Fruit fly (Drosophila melanogaster) whole organism, pupa: Measurements from ENCODE around the gene Atxn7.

Experiments
- CG10348 ChIP-seq: fragments of 200-800 bp; sonication (Bioruptor generic); IDR thresholded peaks from 2 replicates; pipeline ENCODE4 v1.3.6; 2022; ENCODE audit warnings: missing biosample characterization, missing genetic modification characterization
- CG12605 ChIP-seq: fragments of 200-800 bp; sonication (Bioruptor generic); IDR thresholded peaks from 2 replicates; pipeline ENCODE4 v1.3.6; 2022; ENCODE audit warnings: missing biosample characterization, missing genetic modification characterization
- CG13204 ChIP-seq: fragments of 200-800 bp; sonication (Bioruptor generic); optimal IDR thresholded peaks from 2 replicates; lab custom pipeline; 2018; ENCODE audit warnings: missing biosample characterization, mild to moderate bottlenecking, missing genetic modification characterization, moderate library complexity
- CG14655 ChIP-seq: fragments of 200-800 bp; sonication (Bioruptor generic); optimal IDR thresholded peaks from 3 replicates; lab custom pipeline; 2017; ENCODE audit warnings: mild to moderate bottlenecking, missing biosample characterization, missing genetic modification reagents, missing genetic modification characterization
- CG15710 ChIP-seq: fragments of 200-800 bp; sonication (Bioruptor generic); optimal IDR thresholded peaks from 2 replicates; lab custom pipeline; 2018; ENCODE audit warnings: missing biosample characterization, mild to moderate bottlenecking, missing genetic modification characterization, moderate library complexity
- CG17806 ChIP-seq: fragments of 200-800 bp; sonication (Bioruptor generic); optimal IDR thresholded peaks from 2 replicates; lab custom pipeline; 2018; ENCODE audit warnings: missing biosample characterization, mild to moderate bottlenecking, missing genetic modification characterization, moderate library complexity
- CG32121 ChIP-seq: fragments of 200-800 bp; sonication (Bioruptor generic); IDR thresholded peaks from 2 replicates; pipeline ENCODE4 v1.3.6; 2022; ENCODE audit warnings: missing biosample characterization, missing genetic modification characterization
- CG34367 ChIP-seq: fragments of 200-800 bp; sonication (Bioruptor generic); optimal IDR thresholded peaks from 2 replicates; lab custom pipeline; 2018; ENCODE audit warnings: missing biosample characterization, mild to moderate bottlenecking, missing genetic modification characterization
- CG4496 ChIP-seq: fragments of 200-800 bp; sonication (Bioruptor generic); IDR thresholded peaks from 3 replicates; pipeline ENCODE4 v1.3.6; 2022; ENCODE audit warnings: missing biosample characterization, missing genetic modification characterization
- CG8159 ChIP-seq: fragments of 200-800 bp; sonication (Bioruptor generic); optimal IDR thresholded peaks from 3 replicates; lab custom pipeline; 2018; ENCODE audit warnings: missing biosample characterization, mild to moderate bottlenecking, missing genetic modification characterization, moderate library complexity
- CG8301 ChIP-seq: fragments of 200-800 bp; sonication (Bioruptor generic); optimal IDR thresholded peaks from 2 replicates; lab custom pipeline; 2018; ENCODE audit warnings: missing biosample characterization, mild to moderate bottlenecking, missing genetic modification characterization
- CG9948 ChIP-seq: fragments of 200-800 bp; sonication (Bioruptor generic); optimal IDR thresholded peaks from 2 replicates; lab custom pipeline; 2018; ENCODE audit warnings: missing biosample characterization, mild to moderate bottlenecking, missing genetic modification characterization, moderate library complexity
- D1 ChIP-seq: fragments of 200-800 bp; sonication (Bioruptor generic); optimal IDR thresholded peaks from 2 replicates; lab custom pipeline; 2018; ENCODE audit warnings: missing biosample characterization, mild to moderate bottlenecking, missing genetic modification characterization, moderate library complexity
- EcR ChIP-seq: fragments of 200-800 bp; sonication (Bioruptor generic); optimal IDR thresholded peaks from 3 replicates; lab custom pipeline; 2019; ENCODE audit warnings: missing biosample characterization, missing genetic modification characterization, mild to moderate bottlenecking, moderate library complexity, missing genetic modification reagents
- Ets98B ChIP-seq: fragments of 200-800 bp; sonication (Bioruptor generic); IDR thresholded peaks from 2 replicates; pipeline ENCODE4 v1.3.6; 2022; ENCODE audit warnings: missing biosample characterization, missing genetic modification characterization
- Pif1A ChIP-seq: fragments of 200-800 bp; sonication (Bioruptor generic); optimal IDR thresholded peaks from 3 replicates; lab custom pipeline; 2016; ENCODE audit warnings: missing biosample characterization, missing genetic modification characterization
- Pif1B ChIP-seq: fragments of 200-800 bp; sonication (Bioruptor generic); optimal IDR thresholded peaks from 3 replicates; lab custom pipeline; 2016; ENCODE audit warnings: missing biosample characterization, missing genetic modification characterization
- Snoo ChIP-seq: fragments of 200-800 bp; sonication (Bioruptor generic); optimal IDR thresholded peaks from 3 replicates; lab custom pipeline; 2017; ENCODE audit warnings: missing biosample characterization, mild to moderate bottlenecking, missing genetic modification characterization, inconsistent platforms
- fd96Ca ChIP-seq: fragments of 200-800 bp; sonication (Bioruptor generic); IDR thresholded peaks from 3 replicates; pipeline ENCODE4 v1.3.6; 2022; ENCODE audit warnings: missing biosample characterization, missing genetic modification characterization
- gl ChIP-seq: fragments of 200-800 bp; sonication (Bioruptor generic); optimal IDR thresholded peaks from 2 replicates; lab custom pipeline; 2018; ENCODE audit warnings: missing biosample characterization, mild to moderate bottlenecking, missing genetic modification characterization
- rn ChIP-seq: fragments of 200-800 bp; sonication (Bioruptor generic); IDR thresholded peaks from 2 replicates; pipeline ENCODE4 v1.3.6; 2022; ENCODE audit warnings: missing biosample characterization, missing genetic modification characterization

The Atxn7 gene

DNA sequence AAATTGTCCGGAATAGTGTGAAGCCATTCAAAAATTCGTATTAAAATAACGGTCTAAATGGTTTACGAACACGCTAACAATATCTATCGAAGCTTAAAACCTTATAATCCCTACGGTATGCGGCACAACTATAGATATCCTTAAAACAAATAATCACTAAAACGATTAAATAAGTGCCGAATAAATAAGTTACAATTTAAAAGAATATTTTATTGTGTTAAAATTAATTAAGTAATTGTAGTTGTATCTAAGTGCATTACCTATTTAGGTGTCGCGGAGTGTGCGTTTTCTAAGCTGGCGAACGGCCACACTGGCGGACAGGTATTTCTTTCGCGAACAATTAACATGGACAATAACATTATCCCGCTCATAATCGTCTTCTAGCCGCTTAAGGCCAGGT is 5.2 kb downstream of the Atxn7 start, which contains the start of gene Eogt:
Gene Eogt, plus strand, starts transcription at position 293 of the 400 bp plus-strand sequence.
- TF ChIP-seq CG4496 (peak; percentile 99), CG13204 (GFP tag; lab: Kevin White, UChicago) (no peak), Snoo (peak; percentile 96), CG8301 (tag; lab: Kevin White, UChicago) (peak; percentile 93), CG8159 (peak; percentile 96), fd96Ca (peak; percentile 93), rn (GFP tag; lab: Robert Waterston, UW) (peak; percentile 96), CG12605 (GFP tag; lab: Robert Waterston, UW) (peak; percentile 98), CG15710 (tag; lab: Kevin White, UChicago) (peak; percentile 98), Pif1A (peak; percentile 86), CG34367 (tag; lab: Kevin White, UChicago) (peak; percentile 98), CG9948 (tag; lab: Kevin White, UChicago) (peak; percentile 94), CG32121 (peak; percentile 96), CG14655 (GFP tag; lab: Kevin White, UChicago) (peak; percentile 94), Pif1B (GFP tag; lab: Kevin White, UChicago) (no peak), gl (tag; lab: Kevin White, UChicago) (peak; percentile 89), CG17806 (tag; lab: Kevin White, UChicago) (peak; percentile 94), D1 (peak; percentile 71), EcR (GFP tag; lab: Kevin White, UChicago) (no peak), CG10348 (GFP tag; lab: Robert Waterston, UW) (peak; percentile 93), Ets98B (GFP tag; lab: Robert Waterston, UW) (peak; percentile 96)

DNA sequence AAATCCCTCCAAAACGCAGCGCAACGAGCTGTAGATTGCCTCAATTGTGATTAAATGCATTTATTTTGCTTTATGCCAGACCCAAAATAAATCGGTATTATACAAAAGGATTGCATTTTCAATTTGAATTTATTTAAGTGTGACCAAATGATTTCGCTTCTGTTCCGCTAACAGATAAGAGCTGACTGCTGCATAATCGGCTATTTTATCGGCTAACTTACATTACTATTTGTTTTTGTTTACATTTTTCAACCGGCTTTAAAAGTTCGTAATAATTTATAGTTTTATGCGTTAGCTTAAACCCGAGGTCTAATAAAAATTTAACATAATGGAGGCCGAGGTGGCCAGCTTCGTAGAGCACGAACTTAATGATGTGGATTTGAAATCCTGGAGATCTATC is 7.3 kb downstream of the Atxn7 start, which contains the start of gene PIG-Wa:
Gene PIG-Wa, plus strand, starts transcription at position 232 of the 400 bp plus-strand sequence.
- TF ChIP-seq Snoo (no peak), Ets98B (GFP tag; lab: Robert Waterston, UW) (no peak), rn (GFP tag; lab: Robert Waterston, UW) (no peak), CG12605 (GFP tag; lab: Robert Waterston, UW) (no peak), fd96Ca (no peak), CG9948 (tag; lab: Kevin White, UChicago) (no peak), CG8159 (no peak), gl (tag; lab: Kevin White, UChicago) (no peak), CG8301 (tag; lab: Kevin White, UChicago) (no peak), CG10348 (GFP tag; lab: Robert Waterston, UW) (no peak)
- TF ChIP-seq, all 21 proteins: peak for 0

DNA sequence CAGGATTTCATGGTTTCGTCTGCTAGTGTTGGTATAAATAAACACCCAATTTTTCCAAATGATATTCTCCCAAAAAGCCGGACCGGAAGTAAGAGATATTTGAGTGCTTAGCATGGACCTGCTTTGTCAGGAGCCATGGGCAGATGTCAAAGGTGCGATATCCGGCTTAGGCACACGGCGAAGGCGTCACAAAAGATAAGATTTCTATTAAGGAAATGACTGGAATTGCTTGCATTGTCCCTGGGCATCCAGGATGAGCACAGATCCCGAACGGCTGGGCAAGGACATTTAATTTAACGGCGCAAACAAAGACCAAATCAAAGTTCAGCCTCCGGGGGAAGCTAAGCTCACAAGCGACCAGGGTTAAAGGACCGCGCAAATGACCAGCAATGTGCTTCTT is 10.1 kb downstream of the Atxn7 start, which contains the start of gene CG3557:
Gene CG3557, minus strand, starts transcription at position 101 of the 400 bp plus-strand sequence.
- no peak for TF ChIP-seq rn (GFP tag; lab: Robert Waterston, UW)
- no peak for TF ChIP-seq CG14655 (GFP tag; lab: Kevin White, UChicago)
- TF ChIP-seq Pif1A, result no peak
- TF ChIP-seq gl (tag; lab: Kevin White, UChicago), result no peak
- no peak for TF ChIP-seq fd96Ca
- no peak for TF ChIP-seq Ets98B (GFP tag; lab: Robert Waterston, UW)
- TF ChIP-seq CG13204 (GFP tag; lab: Kevin White, UChicago), result no peak
- no peak for TF ChIP-seq CG4496
- no peak for TF ChIP-seq CG8301 (tag; lab: Kevin White, UChicago)
- no peak for TF ChIP-seq CG8159
- no peak for TF ChIP-seq CG12605 (GFP tag; lab: Robert Waterston, UW)
- TF ChIP-seq EcR (GFP tag; lab: Kevin White, UChicago), result no peak
- TF ChIP-seq CG15710 (tag; lab: Kevin White, UChicago), result no peak
- TF ChIP-seq Snoo, result no peak
- TF ChIP-seq CG9948 (tag; lab: Kevin White, UChicago), result no peak
- no peak for TF ChIP-seq D1
- TF ChIP-seq CG34367 (tag; lab: Kevin White, UChicago), result no peak

DNA sequence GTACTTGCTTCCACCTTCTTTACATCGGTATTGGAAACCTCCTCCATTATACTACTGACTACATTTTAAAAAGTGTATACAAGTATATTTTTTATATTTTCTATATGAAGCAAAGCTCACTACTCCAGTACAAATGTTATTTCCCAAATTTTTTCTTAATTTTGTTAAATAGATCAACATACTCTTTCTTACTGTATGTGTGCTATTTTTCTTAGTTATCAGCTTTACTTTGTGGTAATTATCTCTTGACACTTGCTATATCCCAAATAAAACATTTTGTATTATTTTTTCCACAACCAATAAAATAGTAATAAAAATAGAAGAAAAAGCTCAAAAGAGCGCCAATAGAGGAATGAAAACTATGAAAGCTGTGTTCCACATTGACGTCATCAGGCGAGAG is 14.9 kb downstream of the Atxn7 start, which contains the start of gene CG43750:
Gene CG43750, minus strand, starts transcription at position 101 of the 400 bp plus-strand sequence.
- TF ChIP-seq CG9948 (tag; lab: Kevin White, UChicago), result no peak
- TF ChIP-seq CG8301 (tag; lab: Kevin White, UChicago), result no peak
- no peak for TF ChIP-seq CG32121
- no peak for TF ChIP-seq CG4496
- TF ChIP-seq Ets98B (GFP tag; lab: Robert Waterston, UW), result no peak
- no peak for TF ChIP-seq Snoo
- TF ChIP-seq CG14655 (GFP tag; lab: Kevin White, UChicago), result no peak
- no peak for TF ChIP-seq CG13204 (GFP tag; lab: Kevin White, UChicago)
- no peak for TF ChIP-seq CG15710 (tag; lab: Kevin White, UChicago)
- no peak for TF ChIP-seq CG8159
- no peak for TF ChIP-seq rn (GFP tag; lab: Robert Waterston, UW)
- TF ChIP-seq EcR (GFP tag; lab: Kevin White, UChicago), result no peak
- TF ChIP-seq CG17806 (tag; lab: Kevin White, UChicago), result no peak
- no peak for TF ChIP-seq fd96Ca
- TF ChIP-seq Pif1A, result no peak
- TF ChIP-seq Pif1B (GFP tag; lab: Kevin White, UChicago), result no peak
- TF ChIP-seq CG10348 (GFP tag; lab: Robert Waterston, UW), result no peak
- no peak for TF ChIP-seq CG12605 (GFP tag; lab: Robert Waterston, UW)
- TF ChIP-seq CG34367 (tag; lab: Kevin White, UChicago), result no peak

DNA sequence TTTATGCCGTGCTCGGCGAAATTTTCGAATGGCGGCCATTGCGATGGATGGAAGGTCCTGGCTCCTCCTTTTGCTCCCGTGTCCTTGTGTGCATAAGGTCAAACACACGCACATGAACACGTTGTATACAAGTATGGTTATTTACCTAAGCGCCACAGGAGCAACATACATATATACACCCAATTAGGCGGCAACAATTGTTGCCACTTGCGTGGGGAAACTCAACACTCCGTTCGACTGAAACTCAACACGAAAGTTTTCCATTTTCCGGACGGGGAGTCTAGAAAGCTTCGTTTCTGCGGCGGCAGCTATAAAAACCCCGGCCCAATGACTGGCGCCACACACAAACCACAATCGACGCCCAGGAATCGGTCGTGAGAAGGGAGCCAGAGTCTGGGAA is 15.7 kb downstream of the Atxn7 start, which contains the start of gene CG46448:
Gene CG46448, plus strand, starts transcription at position 340 of the 400 bp plus-strand sequence.
- TF ChIP-seq gl (tag; lab: Kevin White, UChicago) (no peak), CG14655 (GFP tag; lab: Kevin White, UChicago) (no peak), CG4496 (no peak), D1 (no peak), CG13204 (GFP tag; lab: Kevin White, UChicago) (no peak), CG12605 (GFP tag; lab: Robert Waterston, UW) (no peak), CG15710 (tag; lab: Kevin White, UChicago) (no peak), Pif1A (no peak), CG10348 (GFP tag; lab: Robert Waterston, UW) (no peak), CG17806 (tag; lab: Kevin White, UChicago) (no peak), CG8159 (no peak), CG34367 (tag; lab: Kevin White, UChicago) (no peak), fd96Ca (no peak), Pif1B (GFP tag; lab: Kevin White, UChicago) (no peak), Ets98B (GFP tag; lab: Robert Waterston, UW) (no peak), CG32121 (no peak)
